Worm (Caenorhabditis elegans) whole organism, midembryonic: ENCODE measurements around the gene D1044.7.

Source experiments
- T22C8.4 ChIP-seq: fragments of 200-800 bp; sonication (Bioruptor generic); IDR thresholded peaks from 2 replicates; pipeline ENCODE4 v1.3.6; 2022; ENCODE audit warnings: missing genetic modification characterization, missing compliant biosample characterization
- cog-1 ChIP-seq: sonication (generic microtip); optimal IDR thresholded peaks from 2 replicates; lab custom pipeline; 2016; ENCODE audit warnings: missing genetic modification characterization, missing compliant biosample characterization
- flt-1 ChIP-seq: fragments of 200-800 bp; sonication (Bioruptor generic); IDR thresholded peaks from 2 replicates; pipeline ENCODE4 v1.3.6; 2022; ENCODE audit warnings: missing genetic modification characterization, missing compliant biosample characterization
- klf-2 ChIP-seq: fragments of 200-800 bp; sonication (Bioruptor generic); conservative IDR thresholded peaks from 2 replicates; pipeline ENCODE4 v1.3.6; 2022; ENCODE audit warnings: missing genetic modification reagents, missing genetic modification characterization, missing compliant biosample characterization
- med-1 ChIP-seq: sonication (generic microtip); optimal IDR thresholded peaks from 2 replicates; lab custom pipeline; 2017; ENCODE audit warnings: missing genetic modification characterization, mild to moderate bottlenecking, missing compliant biosample characterization, antibody characterized with exemption, missing genetic modification reagents; ENCODE audit not compliant: insufficient read depth
- ref-1 ChIP-seq: fragments of 200-800 bp; sonication (Bioruptor generic); conservative IDR thresholded peaks from 2 replicates; pipeline ENCODE4 v1.3.6; 2022; ENCODE audit warnings: missing genetic modification reagents, missing genetic modification characterization, missing compliant biosample characterization
- tab-1 ChIP-seq: fragments of 200-800 bp; sonication (Bioruptor generic); IDR thresholded peaks from 2 replicates; pipeline ENCODE4 v1.3.6; 2022; ENCODE audit warnings: missing genetic modification characterization, missing compliant biosample characterization
- ztf-23 ChIP-seq: fragments of 200-800 bp; sonication (Bioruptor generic); IDR thresholded peaks from 2 replicates; pipeline ENCODE4 v1.3.6; 2022; ENCODE audit warnings: missing genetic modification reagents, missing genetic modification characterization, missing compliant biosample characterization
- ztf-29 ChIP-seq: fragments of 200-800 bp; sonication (Bioruptor generic); IDR thresholded peaks from 2 replicates; pipeline ENCODE4 v1.3.6; 2022; ENCODE audit warnings: missing genetic modification reagents, missing genetic modification characterization, missing compliant biosample characterization

Gene D1044.7

DNA sequence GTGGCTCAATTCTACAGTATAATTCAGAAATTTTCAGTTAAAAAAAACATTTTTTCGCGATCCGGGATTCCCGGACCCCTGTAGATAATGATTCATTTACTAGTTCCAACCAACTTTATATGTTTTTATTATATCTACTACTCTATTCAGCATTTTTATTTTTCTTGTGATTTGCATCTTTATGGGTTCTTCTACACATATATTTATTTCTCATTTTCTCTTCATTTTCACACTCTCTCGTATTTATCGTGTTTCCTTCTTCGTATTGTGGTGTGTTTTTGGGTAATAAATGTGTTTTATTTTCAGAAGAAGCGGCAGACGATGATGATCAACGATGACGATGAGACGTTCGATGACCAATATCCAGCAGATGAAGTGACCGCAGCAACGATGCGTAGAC is 44.5 kb downstream of the D1044.7 start, which contains the start of gene F48E8.2:
F48E8.2 (plus strand) TSS at position 301 of the 400 bp plus-strand sequence.
- TF ChIP-seq cog-1 (no peak), T22C8.4 (GFP tag; lab: Robert Waterston, UW) (no peak), ztf-29 (GFP tag; lab: Robert Waterston, UW) (no peak), ref-1 (no peak), ztf-23 (GFP tag; lab: Robert Waterston, UW) (no peak)

DNA sequence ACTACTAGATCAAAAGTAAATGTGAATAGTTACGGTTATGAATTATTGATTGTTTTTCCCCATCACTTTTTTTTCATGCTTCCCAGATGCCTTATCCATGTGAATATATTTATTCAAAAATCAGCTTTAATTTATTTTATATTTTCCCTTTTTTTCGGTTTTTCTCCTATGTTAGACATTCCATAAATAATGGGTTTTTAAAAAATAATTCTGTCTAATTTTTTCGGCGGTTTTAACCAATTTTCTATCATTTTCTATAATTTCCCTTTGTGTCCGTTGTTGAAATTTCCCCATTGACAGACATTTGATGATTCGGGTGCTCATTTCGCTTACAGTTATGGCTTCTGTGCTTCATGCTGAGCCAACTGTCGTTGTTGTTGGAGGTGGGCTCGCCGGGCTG is 47.5 kb downstream of the D1044.7 start, which contains the start of gene F48E8.3:
F48E8.3 (plus strand) TSS at position 301 of the 400 bp plus-strand sequence.
- TF ChIP-seq tab-1 (no peak), med-1 (no peak), flt-1 (GFP tag; lab: Robert Waterston, UW) (no peak), ztf-29 (GFP tag; lab: Robert Waterston, UW) (no peak), cog-1 (no peak), klf-2 (no peak), ztf-23 (GFP tag; lab: Robert Waterston, UW) (no peak), T22C8.4 (GFP tag; lab: Robert Waterston, UW) (no peak), ref-1 (no peak)
